Worm (Caenorhabditis elegans) whole organism, L4/young adult: ENCODE data around the gene scd-1.

ENCODE experiments used
- W03F9.2 ChIP-seq: fragments of 150-350 bp; optimal IDR thresholded peaks from 2 replicates; lab custom pipeline; 2014; ENCODE audit warnings: missing biosample characterization, missing genetic modification characterization
- dao-5 ChIP-seq: sonication (generic microtip); optimal IDR thresholded peaks from 2 replicates; lab custom pipeline; 2016; ENCODE audit warnings: missing genotype, missing genetic modification characterization, moderate library complexity, missing compliant biosample characterization
- him-1 ChIP-seq: sonication (generic microtip); optimal IDR thresholded peaks from 2 replicates; lab custom pipeline; 2016; ENCODE audit warnings: missing genotype, missing genetic modification reagents, missing genetic modification characterization, missing compliant biosample characterization

- TF ChIP-seq him-1 (tag; lab: Kevin White, UChicago) (no peak), dao-5 (tag; lab: Kevin White, UChicago) (no peak), W03F9.2 (tag; lab: Kevin White, UChicago) (no peak)
Measured at ce11 chrX:12517886-12518285, 7.7 kb downstream of the scd-1 start.
